Fruit fly (Drosophila melanogaster) whole organism, larva: ENCODE measurements around the gene Gclc.

Source experiments
- noc ChIP-seq: fragments of 200-800 bp; sonication (Bioruptor generic); optimal IDR thresholded peaks from 3 replicates; lab custom pipeline; 2019; ENCODE audit warnings: missing biosample characterization, mild to moderate bottlenecking, missing genetic modification characterization, moderate library complexity

Gclc gene

DNA sequence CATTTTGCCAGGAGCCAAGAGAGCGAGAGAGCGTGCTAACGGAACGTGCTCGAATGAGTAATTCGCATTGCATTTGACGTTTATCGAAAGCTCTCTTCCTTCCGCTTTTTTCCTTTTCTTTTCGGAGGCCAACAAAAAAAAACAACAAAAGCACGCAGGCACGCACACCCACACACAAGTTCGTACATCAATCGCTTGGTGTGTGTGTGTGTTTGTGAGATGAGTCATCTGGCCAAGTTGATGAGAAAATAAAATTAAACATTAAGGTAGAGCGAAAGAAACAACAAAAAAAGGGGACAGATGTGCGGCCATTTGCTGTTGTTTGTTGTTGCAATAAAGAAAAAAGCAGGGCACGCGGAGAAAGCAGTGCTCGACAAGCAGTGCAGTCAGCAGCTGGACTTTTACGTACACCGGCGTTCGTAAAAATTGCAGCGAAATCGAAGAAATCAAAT lies 52.7 kb downstream of the Gclc start:
- no peak for TF ChIP-seq noc (tag; lab: Kevin White, UChicago)

DNA sequence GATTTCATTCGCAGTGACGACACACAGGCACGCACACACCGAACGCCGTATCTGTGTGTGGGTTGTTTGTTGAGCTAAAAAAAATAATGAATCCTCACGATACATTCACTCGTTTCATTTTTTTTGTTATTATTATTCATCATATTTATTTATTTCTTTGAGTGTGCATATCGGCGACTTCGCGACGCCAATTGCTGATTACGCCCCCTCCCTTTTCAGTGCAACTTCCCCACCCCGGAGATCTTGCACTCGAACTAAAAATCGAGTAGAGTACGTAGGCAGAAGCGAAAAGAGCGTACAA lies 53.8 kb downstream of the Gclc start:
- no peak for TF ChIP-seq noc (tag; lab: Kevin White, UChicago)

DNA sequence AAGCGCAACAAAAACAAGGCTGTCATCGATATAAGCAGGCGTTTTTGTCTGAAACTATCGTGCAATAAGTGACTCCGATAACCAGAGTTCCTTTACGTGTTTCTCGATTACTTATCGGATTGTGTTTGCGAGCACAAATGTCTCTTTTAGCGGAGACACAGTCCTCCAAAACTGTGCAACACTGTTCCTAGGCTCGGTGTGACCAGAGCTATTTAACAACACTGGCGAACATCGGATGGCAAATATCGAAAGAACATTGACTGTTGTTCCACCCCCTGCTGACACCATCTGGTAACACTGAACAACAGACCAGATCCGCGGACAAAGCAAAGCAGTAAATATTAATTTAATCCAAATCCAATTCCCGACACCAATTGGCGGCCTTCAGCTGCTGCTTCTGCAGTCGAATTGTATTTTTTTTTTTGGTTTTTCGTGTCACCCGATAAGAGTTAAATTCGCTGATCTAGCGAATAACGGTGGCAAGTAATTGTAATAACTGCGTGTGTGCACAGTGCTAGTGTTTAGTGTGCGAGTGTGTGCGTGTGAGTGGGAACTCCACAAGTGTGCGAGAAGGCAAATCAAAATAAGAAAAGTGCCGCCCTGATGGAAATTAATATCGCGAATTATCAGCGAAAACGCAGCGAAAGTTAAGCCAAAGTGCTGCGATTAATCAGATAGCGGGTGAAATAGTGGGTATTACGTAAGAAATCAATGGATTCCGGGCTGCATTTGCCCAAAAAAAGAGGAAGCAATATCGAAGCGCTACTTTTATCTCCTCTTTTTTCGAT lies 54.4 kb downstream of the Gclc start, which contains the start of gene mys:
mys (plus strand) TSS at position 254 of the 788 bp plus-strand sequence.
- peak; percentile 40 for TF ChIP-seq noc (tag; lab: Kevin White, UChicago)

DNA sequence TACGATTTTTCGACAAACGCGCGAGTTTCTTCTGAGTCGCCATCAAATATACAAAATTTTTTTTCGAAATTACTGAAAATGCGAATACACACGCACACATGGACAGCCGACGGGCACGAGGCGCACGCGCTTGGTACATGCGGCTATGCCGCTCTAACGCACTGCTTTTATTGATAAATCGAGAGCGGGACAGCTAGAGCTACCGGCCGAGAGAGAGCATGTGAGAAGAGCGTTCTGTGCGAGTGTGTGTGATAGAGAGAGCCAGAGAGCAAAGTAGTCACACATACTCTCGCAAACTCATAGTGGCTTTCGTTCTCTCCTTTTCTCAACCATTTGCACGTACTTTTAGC lies 55.1 kb downstream of the Gclc start:
- peak; percentile 28 for TF ChIP-seq noc (tag; lab: Kevin White, UChicago)

DNA sequence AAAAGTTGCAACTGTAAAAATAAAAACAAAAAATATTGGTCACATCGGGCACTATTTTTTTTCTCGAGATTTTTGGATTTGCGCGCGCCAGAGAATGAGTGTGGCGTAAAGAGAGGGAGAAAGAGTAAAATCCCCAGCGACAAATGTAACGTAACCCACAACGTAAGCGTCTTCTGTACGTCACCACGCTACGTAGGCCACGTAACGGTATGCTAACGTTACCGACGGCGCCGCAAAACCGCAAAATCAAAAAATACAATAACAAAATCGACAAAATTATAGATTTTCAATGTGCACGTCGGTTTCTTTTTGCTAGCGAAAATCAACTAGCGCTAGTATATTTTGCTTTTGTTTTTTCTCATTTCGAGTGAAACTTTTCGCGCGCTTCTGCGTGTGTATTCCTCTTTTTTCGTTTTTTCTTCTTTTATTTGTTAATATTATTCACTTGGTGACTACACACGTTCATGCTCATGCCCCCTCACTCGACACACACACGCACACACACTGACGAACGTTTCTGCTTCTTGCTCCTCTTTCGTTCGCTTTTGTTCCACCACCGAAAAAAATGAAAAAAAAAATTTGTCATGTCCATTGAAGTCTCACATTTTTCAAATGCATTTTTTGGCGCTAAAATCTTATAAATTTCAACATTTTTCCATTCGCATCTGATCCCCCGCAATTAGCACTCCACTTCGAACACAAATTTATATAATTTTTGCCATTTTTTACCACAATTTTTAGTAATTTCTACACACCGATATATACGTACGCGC lies 55.6 kb downstream of the Gclc start:
- TF ChIP-seq noc (tag; lab: Kevin White, UChicago): no peak

DNA sequence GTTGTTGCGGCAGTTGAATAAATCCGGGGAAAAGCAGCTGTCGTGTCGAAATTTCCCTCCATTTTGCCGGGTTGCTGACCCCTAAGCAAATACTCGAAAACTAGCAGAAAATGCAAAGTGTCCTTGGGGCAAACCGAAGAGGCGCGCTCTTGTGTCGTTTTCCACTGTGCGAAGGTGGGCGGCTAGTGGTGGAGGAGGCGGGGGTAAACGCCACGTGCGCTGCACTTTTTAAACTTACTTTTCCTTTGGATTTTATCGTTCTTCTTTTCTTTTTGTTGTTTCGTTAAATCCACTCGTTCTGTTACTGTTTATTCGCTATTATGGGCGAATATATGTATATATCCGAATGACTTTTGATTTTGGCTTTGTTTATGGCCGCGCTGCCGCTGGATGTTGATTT lies 56.3 kb downstream of the Gclc start:
- TF ChIP-seq noc (tag; lab: Kevin White, UChicago): no peak

DNA sequence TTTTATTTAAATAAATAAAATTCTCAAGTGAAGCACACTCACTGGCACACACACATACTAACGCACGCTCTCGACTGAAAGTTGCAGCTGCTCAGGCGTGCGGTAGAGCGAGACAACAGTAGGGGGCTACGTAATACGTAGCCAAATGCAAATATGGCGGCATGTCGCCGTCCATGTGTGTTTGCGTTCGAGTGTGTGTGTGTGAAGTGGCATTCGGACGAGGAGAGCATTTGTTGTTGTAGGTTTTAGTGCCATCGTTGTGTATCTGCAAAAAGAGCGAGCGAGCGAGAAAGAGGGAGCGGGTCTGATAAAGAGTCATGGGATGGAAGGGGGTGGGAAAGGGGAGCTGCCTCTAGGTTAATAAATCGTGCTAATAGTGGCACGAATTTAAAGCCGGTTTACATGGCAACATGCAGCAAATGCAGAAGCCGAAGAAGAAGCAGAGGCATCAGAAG lies 57.5 kb downstream of the Gclc start:
- peak; percentile 2 for TF ChIP-seq noc (tag; lab: Kevin White, UChicago)

DNA sequence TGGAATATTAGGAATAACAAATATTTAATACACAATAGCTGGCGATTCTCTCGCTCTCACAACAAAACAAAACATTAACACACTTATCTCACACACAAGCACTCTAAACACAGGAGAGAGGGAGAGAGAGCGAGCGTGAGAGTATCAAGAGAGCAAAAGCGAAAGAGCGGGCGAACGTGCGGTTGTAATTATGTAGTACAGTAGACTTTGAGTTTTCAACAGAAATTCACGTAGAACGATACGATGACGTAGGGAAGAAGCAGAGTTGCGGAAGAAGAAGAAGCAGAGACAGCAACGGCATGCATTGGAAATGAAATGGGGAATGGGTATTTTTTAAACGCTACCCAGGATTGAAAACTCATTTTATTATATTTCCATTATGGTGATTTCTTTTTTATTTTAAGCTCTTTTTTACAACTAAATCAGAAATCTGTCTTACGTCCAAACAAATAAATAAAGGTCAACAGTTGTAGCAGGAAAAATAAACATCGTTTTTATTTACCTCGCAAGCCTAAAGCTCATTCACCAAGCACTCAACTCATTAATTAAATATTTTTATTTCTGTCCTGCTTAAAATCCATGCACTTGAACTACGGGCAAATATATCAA lies 58.0 kb downstream of the Gclc start:
- TF ChIP-seq noc (tag; lab: Kevin White, UChicago): no peak

DNA sequence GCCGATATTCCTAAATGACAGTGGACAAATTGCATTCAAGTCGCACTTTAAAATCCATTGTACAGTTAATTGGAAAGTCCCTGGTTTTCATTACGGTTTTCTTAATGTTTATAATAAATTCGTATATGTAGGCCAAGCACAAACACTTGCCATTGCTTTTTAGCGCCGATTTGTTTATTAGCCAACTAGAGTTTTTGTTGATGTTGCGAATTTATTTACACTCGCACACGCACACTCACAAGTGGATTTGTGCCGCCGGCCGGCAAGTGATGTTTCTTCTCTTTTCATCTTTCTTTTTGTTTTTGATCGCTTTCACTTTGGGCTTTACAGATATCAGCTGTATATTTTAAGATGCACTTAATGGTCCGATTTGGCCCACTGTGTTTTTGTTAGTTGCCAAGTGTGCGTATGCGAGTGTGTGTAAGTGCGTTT lies 58.6 kb downstream of the Gclc start:
- TF ChIP-seq noc (tag; lab: Kevin White, UChicago): peak; percentile 61

DNA sequence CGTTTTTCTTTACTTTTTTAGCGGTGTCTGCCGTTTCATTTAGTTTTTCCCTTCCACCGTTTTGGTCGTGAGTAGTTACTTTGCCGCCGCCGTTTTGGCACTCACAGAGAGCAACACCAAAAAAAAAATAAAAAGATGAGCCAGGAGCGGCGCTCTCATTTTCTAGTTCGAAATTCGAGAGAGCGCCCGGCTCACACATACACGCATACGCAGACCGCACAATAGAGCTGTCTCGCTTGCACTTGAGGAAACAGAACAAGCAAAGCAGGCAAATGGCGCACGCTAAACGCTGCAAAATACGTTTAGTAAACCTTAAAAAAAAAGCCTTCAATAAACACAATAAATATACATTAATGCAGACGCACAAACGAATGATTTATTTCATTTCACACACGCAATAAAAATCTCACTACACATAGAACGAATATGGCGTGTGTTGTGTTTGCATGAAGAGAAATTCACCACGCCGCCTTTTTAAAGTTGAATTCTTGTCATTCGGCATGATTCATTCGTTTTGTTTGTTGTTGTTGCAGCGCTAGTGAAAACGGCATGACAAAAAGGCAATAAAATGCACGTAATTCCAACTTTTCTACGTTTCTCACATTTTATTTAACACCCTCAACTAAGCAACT lies 59.2 kb downstream of the Gclc start:
- TF ChIP-seq noc (tag; lab: Kevin White, UChicago): no peak

DNA sequence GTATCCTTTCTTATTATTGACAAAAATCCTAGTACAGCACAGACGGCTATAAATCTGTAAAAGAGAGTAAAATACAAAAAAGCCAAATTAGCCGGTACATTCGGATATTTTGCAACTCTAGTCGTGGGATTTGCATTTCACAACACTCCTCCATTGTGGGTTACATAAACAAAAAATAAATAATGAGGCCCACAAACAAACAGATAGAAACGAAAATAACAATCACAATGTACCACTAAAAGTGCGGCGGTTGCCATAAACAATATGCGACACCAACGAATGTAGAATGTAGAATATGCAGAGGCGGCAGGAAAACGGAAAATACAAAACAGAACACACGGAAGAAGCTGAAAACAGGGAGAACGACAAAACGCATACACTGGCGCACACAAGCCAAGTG lies 59.9 kb downstream of the Gclc start:
- TF ChIP-seq noc (tag; lab: Kevin White, UChicago): no peak
